Worm (Caenorhabditis elegans): ENCODE results near the gene dmd-7.
A peak's percentile ranks its signal among the peaks of the same experiment; 100 is the strongest.

dmd-7 gene

DNA sequence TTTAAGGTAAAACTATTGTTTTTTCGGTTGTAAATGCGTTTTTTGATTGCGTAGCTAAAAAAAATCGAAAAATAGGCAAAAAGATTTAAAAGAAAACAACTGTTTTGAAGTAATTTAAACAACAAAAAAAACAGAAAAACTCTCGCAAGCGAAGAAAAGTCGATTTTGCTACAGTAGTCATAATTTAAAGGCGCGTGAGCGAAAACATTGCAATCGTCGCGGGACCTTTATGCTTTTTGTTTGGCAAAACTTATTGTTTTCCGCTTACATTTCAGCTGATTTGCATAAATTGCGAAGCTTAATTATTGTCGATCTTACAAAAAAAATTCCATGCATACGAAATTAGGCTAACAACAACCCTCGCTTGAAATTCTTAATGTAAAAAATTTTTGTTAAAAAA lies 21.2 kb downstream of the dmd-7 start:
- TF ChIP-seq lim-6 (tag; optimal IDR thresholded peaks at IDR 0.05) (no peak), ahr-1 (tag; optimal IDR thresholded peaks at IDR 0.05) (no peak), C38D4.7 (GFP tag; optimal IDR thresholded peaks at IDR 0.05) (no peak), ztf-16 (tag; optimal IDR thresholded peaks at IDR 0.05) (no peak), nfya-1 (tag; optimal IDR thresholded peaks at IDR 0.05) (no peak), dmd-4 (tag; optimal IDR thresholded peaks at IDR 0.05; ENCODE audit: borderline replicate concordance) (no peak), gmeb-2 (tag; optimal IDR thresholded peaks at IDR 0.05) (no peak), K02D7.2 (tag; optimal IDR thresholded peaks at IDR 0.05) (no peak), npax-4 (tag; optimal IDR thresholded peaks at IDR 0.05) (no peak), ceh-2 (tag; optimal IDR thresholded peaks at IDR 0.05) (no peak), fkh-10 (GFP tag; optimal IDR thresholded peaks at IDR 0.05) (no peak), tbx-2 (tag; optimal IDR thresholded peaks at IDR 0.05) (no peak), ceh-30 (tag; optimal IDR thresholded peaks at IDR 0.05) (no peak), sox-2 (GFP tag; IDR thresholded peaks at IDR 0.05) (no peak), fax-1 (tag; optimal IDR thresholded peaks at IDR 0.05) (no peak)

DNA sequence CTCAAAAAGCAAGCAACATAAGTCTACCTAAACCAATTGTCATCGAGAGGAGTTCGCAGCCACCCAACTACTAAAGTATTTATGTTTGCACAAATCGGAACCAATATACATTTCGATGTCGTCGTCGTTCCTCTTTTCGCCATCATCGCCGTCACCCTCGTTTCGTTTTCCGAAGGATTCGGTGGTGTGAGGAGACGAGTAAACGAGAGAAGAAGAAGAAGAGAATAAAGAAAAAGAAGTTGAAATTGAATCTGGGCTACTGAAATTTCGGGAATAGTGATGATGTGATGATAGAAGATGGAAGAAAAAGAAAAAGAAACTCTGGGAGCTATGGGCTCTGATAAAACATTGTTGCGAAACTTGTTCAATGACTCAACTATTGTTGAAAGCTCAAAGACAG lies 21.8 kb downstream of the dmd-7 start:
- TF ChIP-seq unc-42 (tag; optimal IDR thresholded peaks at IDR 0.05): peak; percentile 62
- TF ChIP-seq lin-11 (tag; optimal IDR thresholded peaks at IDR 0.05): no peak

DNA sequence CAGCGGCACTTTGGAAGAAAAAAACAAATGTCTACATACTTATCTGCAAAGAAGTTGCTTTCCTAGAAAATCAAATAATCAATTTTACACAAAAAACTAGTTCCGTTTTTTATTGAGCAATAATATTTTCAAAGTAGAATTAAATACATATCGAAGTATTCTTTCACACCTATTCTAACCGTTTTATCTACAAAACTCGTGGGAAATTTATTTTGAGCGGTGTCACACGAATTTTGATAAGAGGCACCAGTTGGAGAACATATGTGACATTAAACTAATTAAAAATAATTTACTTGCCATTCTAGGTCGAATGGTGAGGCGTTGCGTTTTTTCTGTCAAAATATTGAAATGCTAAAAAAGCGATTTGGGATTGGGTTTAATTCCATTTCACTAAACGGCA lies 22.2 kb downstream of the dmd-7 start:
- TF ChIP-seq nhr-232 (tag; optimal IDR thresholded peaks at IDR 0.05): no peak
- no peak for TF ChIP-seq dve-1 (tag; optimal IDR thresholded peaks at IDR 0.05)
- no peak for TF ChIP-seq unc-86 (tag; optimal IDR thresholded peaks at IDR 0.05)
- no peak for TF ChIP-seq fax-1 (tag; optimal IDR thresholded peaks at IDR 0.05)
- no peak for TF ChIP-seq elt-2 (tag; optimal IDR thresholded peaks at IDR 0.05)
- no peak for TF ChIP-seq mec-3 (tag; optimal IDR thresholded peaks at IDR 0.05; ENCODE audit: borderline replicate concordance)
- no peak for TF ChIP-seq rnt-1 (tag; optimal IDR thresholded peaks at IDR 0.05)
- TF ChIP-seq nfya-1 (tag; optimal IDR thresholded peaks at IDR 0.05): no peak
- TF ChIP-seq ceh-18 (tag; optimal IDR thresholded peaks at IDR 0.05): no peak
- TF ChIP-seq K09A11.1 (tag; optimal IDR thresholded peaks at IDR 0.05; ENCODE audit: insufficient read depth): no peak
- no peak for TF ChIP-seq odd-2 (tag; optimal IDR thresholded peaks at IDR 0.05)
- TF ChIP-seq ceh-2 (tag; optimal IDR thresholded peaks at IDR 0.05): no peak
- no peak for TF ChIP-seq unc-42 (tag; optimal IDR thresholded peaks at IDR 0.05)
- TF ChIP-seq T23F11.4 (GFP tag; optimal IDR thresholded peaks at IDR 0.05): no peak
- no peak for TF ChIP-seq nhr-11 (tag; optimal IDR thresholded peaks at IDR 0.05)

ce11 chrV:6270097-6270496 lies 23.4 kb downstream of the dmd-7 start:
- TF ChIP-seq ztf-16 (tag; optimal IDR thresholded peaks at IDR 0.05) (no peak), unc-42 (tag; optimal IDR thresholded peaks at IDR 0.05) (no peak), gmeb-2 (tag; optimal IDR thresholded peaks at IDR 0.05) (no peak), syd-9 (tag; optimal IDR thresholded peaks at IDR 0.05) (no peak), tbx-2 (tag; optimal IDR thresholded peaks at IDR 0.05) (peak; percentile 48), pha-2 (tag; optimal IDR thresholded peaks at IDR 0.05) (peak; percentile 31), unc-3 (GFP tag; conservative IDR thresholded peaks at IDR 0.05) (0 out of 2 replicates have a peak, but pooled peaks have one; percentile 11), unc-3 (tag; optimal IDR thresholded peaks at IDR 0.05) (no peak), sox-4 (tag; optimal IDR thresholded peaks at IDR 0.05) (no peak), hlh-8 (tag; optimal IDR thresholded peaks at IDR 0.05) (peak; percentile 15), ttx-3 (tag; optimal IDR thresholded peaks at IDR 0.05) (no peak), dve-1 (tag; optimal IDR thresholded peaks at IDR 0.05) (no peak), rnt-1 (tag; optimal IDR thresholded peaks at IDR 0.05) (no peak), T23F11.4 (GFP tag; optimal IDR thresholded peaks at IDR 0.05) (no peak), npax-4 (tag; optimal IDR thresholded peaks at IDR 0.05) (no peak), ceh-31 (tag; optimal IDR thresholded peaks at IDR 0.05) (peak; percentile 6), ref-2 (tag; optimal IDR thresholded peaks at IDR 0.05) (no peak), elt-4 (tag; optimal IDR thresholded peaks at IDR 0.05) (no peak), pros-1 (tag; optimal IDR thresholded peaks at IDR 0.05) (no peak), ets-4 (tag; optimal IDR thresholded peaks at IDR 0.05) (peak; percentile 12), ama-1 (optimal IDR thresholded peaks at IDR 0.05) (no peak), fkh-6 (tag; optimal IDR thresholded peaks at IDR 0.05) (no peak), ceh-34 (tag; optimal IDR thresholded peaks at IDR 0.05) (peak; percentile 32), dmd-4 (tag; optimal IDR thresholded peaks at IDR 0.05; ENCODE audit: borderline replicate concordance) (no peak), hlh-13 (GFP tag; optimal IDR thresholded peaks at IDR 0.05) (no peak), pat-9 (tag; optimal IDR thresholded peaks at IDR 0.05) (no peak), hlh-30 (tag; optimal IDR thresholded peaks at IDR 0.05; ENCODE audit: insufficient read depth) (peak; percentile 54)

Data from whole organism, late embryonic.